Worm (Caenorhabditis elegans): ENCODE measurements around the gene Y48E1B.17.

DNA sequence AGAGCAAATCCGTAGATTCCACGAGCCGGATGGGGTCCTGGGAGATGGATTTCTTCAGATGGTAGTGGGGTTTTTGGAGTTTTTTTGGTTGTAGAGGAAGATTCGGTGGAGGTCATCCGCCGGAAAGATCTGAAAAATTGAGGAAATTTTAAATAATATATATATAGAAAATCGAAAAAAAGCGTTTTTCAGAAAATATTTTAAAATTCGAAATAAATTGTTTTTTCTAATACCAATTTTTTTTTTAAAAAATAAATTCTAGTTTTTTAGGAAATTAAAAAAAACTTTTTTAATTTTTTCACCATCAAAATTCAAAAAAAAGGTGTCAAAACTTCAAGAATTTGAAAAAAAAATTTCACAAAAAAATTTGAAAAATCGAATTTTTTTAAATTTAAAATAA is at the start of gene Y48E1B.17, which contains the start of gene noa-1:
- TF ChIP-seq tbx-11 (GFP tag; IDR thresholded peaks at IDR 0.05) (no peak), flt-1 (GFP tag; IDR thresholded peaks at IDR 0.05) (no peak), scrt-1 (GFP tag; IDR thresholded peaks at IDR 0.05) (no peak), ama-1 (optimal IDR thresholded peaks at IDR 0.05) (no peak), hnd-1 (tag; optimal IDR thresholded peaks at IDR 0.05) (no peak), ceh-13 (GFP tag; optimal IDR thresholded peaks at IDR 0.05) (no peak), hmg-4 (GFP tag; optimal IDR thresholded peaks at IDR 0.05) (no peak), hmbx-1 (tag; optimal IDR thresholded peaks at IDR 0.05) (no peak), F13C5.2 (tag; optimal IDR thresholded peaks at IDR 0.05) (no peak), ceh-36 (tag; optimal IDR thresholded peaks at IDR 0.05) (no peak), tra-4 (tag; optimal IDR thresholded peaks at IDR 0.05) (no peak), sea-1 (GFP tag; conservative IDR thresholded peaks at IDR 0.05) (no peak)
